Fruit fly (Drosophila melanogaster): Measurements from ENCODE around the gene CG1208.
A peak's percentile ranks its signal among the peaks of the same experiment; 100 is the strongest.

The CG1208 gene

dm6 chr3R:5838683-5839365 is 7.4 kb downstream of the CG1208 start:
- no peak for TF ChIP-seq noc (tag; optimal IDR thresholded peaks at IDR 0.05)

dm6 chr3R:5840870-5841269 is 9.4 kb downstream of the CG1208 start, which contains the start of gene CG1213:
CG1213 (plus strand) TSS chr3R:5841170.
- TF ChIP-seq noc (tag; optimal IDR thresholded peaks at IDR 0.05): no peak

dm6 chr3R:5841290-5841689 is 9.9 kb downstream of the CG1208 start:
- no peak for TF ChIP-seq noc (tag; optimal IDR thresholded peaks at IDR 0.05)

- TF ChIP-seq noc (tag; optimal IDR thresholded peaks at IDR 0.05): no peak
These were observed 12.1 kb downstream of the CG1208 start for dm6 chr3R:5843516-5843915.

- TF ChIP-seq noc (tag; optimal IDR thresholded peaks at IDR 0.05): no peak
These were observed 15.3 kb downstream of the CG1208 start, which contains the start of gene CG14676 for dm6 chr3R:5846570-5847270. CG14676 (plus strand) TSS chr3R:5847220.

dm6 chr3R:5853032-5853431 is 21.6 kb downstream of the CG1208 start, which contains the start of gene CG34287:
CG34287 (plus strand) TSS chr3R:5853332.
- no peak for TF ChIP-seq noc (tag; optimal IDR thresholded peaks at IDR 0.05)

dm6 chr3R:5856215-5856614 is 24.8 kb downstream of the CG1208 start, which contains the start of the genes disp and ECSIT:
disp (minus strand) TSS chr3R:5856311.
ECSIT (plus strand) TSS chr3R:5856585.
- TF ChIP-seq noc (tag; optimal IDR thresholded peaks at IDR 0.05): no peak

dm6 chr3R:5860736-5861217 is 29.3 kb downstream of the CG1208 start:
- TF ChIP-seq noc (tag; optimal IDR thresholded peaks at IDR 0.05): no peak

- peak; percentile 56 for TF ChIP-seq noc (tag; optimal IDR thresholded peaks at IDR 0.05)
These were observed 29.9 kb downstream of the CG1208 start for dm6 chr3R:5861218-5861902.

dm6 chr3R:5862032-5862641 is 30.7 kb downstream of the CG1208 start, which contains the start of gene CG2017:
CG2017 (minus strand) TSS chr3R:5862405.
- TF ChIP-seq noc (tag; optimal IDR thresholded peaks at IDR 0.05): no peak

dm6 chr3R:5871393-5871792 is 40.0 kb downstream of the CG1208 start:
- TF ChIP-seq noc (tag; optimal IDR thresholded peaks at IDR 0.05): no peak

dm6 chr3R:5877367-5877766 is 45.9 kb downstream of the CG1208 start:
- no peak for TF ChIP-seq noc (tag; optimal IDR thresholded peaks at IDR 0.05)

dm6 chr3R:5881308-5881707 is 49.9 kb downstream of the CG1208 start:
- TF ChIP-seq noc (tag; optimal IDR thresholded peaks at IDR 0.05): no peak

All from whole organism, larva.